Worm (Caenorhabditis elegans) whole organism, L4 larva: ENCODE data around the gene T11F9.10.
A peak's percentile ranks its signal among the peaks of the same experiment; 100 is the strongest.

Source experiments
- F37D6.2 ChIP-seq: sonication (generic microtip); optimal IDR thresholded peaks from 2 replicates; lab custom pipeline; 2016; ENCODE audit warnings: mild to moderate bottlenecking, missing genetic modification characterization, missing compliant biosample characterization
- F49E8.2 ChIP-seq: sonication (generic microtip); optimal IDR thresholded peaks from 2 replicates; lab custom pipeline; 2016; ENCODE audit warnings: missing compliant biosample characterization, mild to moderate bottlenecking, missing genetic modification characterization, borderline replicate concordance
- R02D3.7 ChIP-seq: fragments of 150-350 bp; sonication (generic microtip); optimal IDR thresholded peaks from 3 replicates; lab custom pipeline; 2014; ENCODE audit warnings: missing biosample characterization, missing genetic modification characterization
- Y105C5A.15 ChIP-seq: fragments of 200-800 bp; sonication (Bioruptor generic); IDR thresholded peaks from 2 replicates; pipeline ENCODE4 v1.3.6; 2022; ENCODE audit warnings: missing genetic modification characterization, missing compliant biosample characterization
- Y48G9A.11 ChIP-seq: fragments of 200-800 bp; sonication (Bioruptor generic); IDR thresholded peaks from 2 replicates; pipeline ENCODE4 v1.3.6; 2022; ENCODE audit warnings: missing genetic modification reagents, missing genetic modification characterization, missing compliant biosample characterization
- ZK546.5 ChIP-seq, 2 experiments: sonication (generic microtip); optimal IDR thresholded peaks; 2 replicates each; lab custom pipeline; 2017; ENCODE audit warnings: missing biosample characterization in 2 of 2, missing genetic modification characterization in 2 of 2
- aha-1 ChIP-seq: fragments of 150-350 bp; peaks from one replicate; lab custom pipeline; 2014; ENCODE audit warnings: missing biosample characterization, missing genetic modification characterization
- aly-2 ChIP-seq: sonication (generic microtip); optimal IDR thresholded peaks from 2 replicates; lab custom pipeline; 2018; ENCODE audit warnings: missing biosample characterization, missing genetic modification characterization
- attf-4 ChIP-seq: sonication (generic microtip); optimal IDR thresholded peaks from 3 replicates; lab custom pipeline; 2017; ENCODE audit warnings: missing biosample characterization, missing genetic modification characterization
- ceh-20 ChIP-seq: fragments of 200-800 bp; sonication (Bioruptor generic); IDR thresholded peaks from 2 replicates; pipeline ENCODE4 v1.3.6; 2022; ENCODE audit warnings: missing genetic modification reagents, missing genetic modification characterization, missing compliant biosample characterization
- ceh-28 ChIP-seq: fragments of 150-350 bp; optimal IDR thresholded peaks from 2 replicates; lab custom pipeline; 2014; ENCODE audit warnings: missing biosample characterization, missing genetic modification reagents, missing genetic modification characterization
- ceh-32 ChIP-seq: sonication (generic microtip); optimal IDR thresholded peaks from 2 replicates; lab custom pipeline; 2016; ENCODE audit warnings: mild to moderate bottlenecking, missing genetic modification characterization, missing compliant biosample characterization; ENCODE audit not compliant: poor library complexity
- ceh-82 ChIP-seq: sonication (generic microtip); optimal IDR thresholded peaks from 2 replicates; lab custom pipeline; 2017; ENCODE audit warnings: missing biosample characterization, missing genetic modification characterization
- daf-12 ChIP-seq: fragments of 150-350 bp; optimal IDR thresholded peaks from 2 replicates; lab custom pipeline; 2014; ENCODE audit warnings: missing biosample characterization, missing genetic modification reagents, missing genetic modification characterization
- dmd-6 ChIP-seq: fragments of 200-800 bp; sonication (Bioruptor generic); IDR thresholded peaks from 2 replicates; pipeline ENCODE4 v1.3.6; 2022; ENCODE audit warnings: missing genetic modification reagents, missing genetic modification characterization, missing compliant biosample characterization
- dmd-9 ChIP-seq: fragments of 200-800 bp; sonication (Bioruptor generic); IDR thresholded peaks from 2 replicates; pipeline ENCODE4 v1.3.6; 2022; ENCODE audit warnings: missing genetic modification reagents, missing genetic modification characterization, missing compliant biosample characterization
- dve-1 ChIP-seq: sonication (generic microtip); optimal IDR thresholded peaks from 2 replicates; lab custom pipeline; 2017; ENCODE audit warnings: antibody characterized with exemption, mild to moderate bottlenecking, missing genetic modification characterization, missing compliant biosample characterization; ENCODE audit not compliant: insufficient read depth
- hlh-11 ChIP-seq: fragments of 200-800 bp; sonication (Bioruptor generic); optimal IDR thresholded peaks from 2 replicates; lab custom pipeline; 2018; ENCODE audit warnings: mild to moderate bottlenecking, missing genetic modification characterization, missing compliant biosample characterization
- hmg-1.1 ChIP-seq: fragments of 200-800 bp; sonication (Bioruptor generic); IDR thresholded peaks from 2 replicates; pipeline ENCODE4 v1.3.6; 2022; ENCODE audit warnings: missing genetic modification reagents, missing genetic modification characterization, missing compliant biosample characterization
- lin-1 ChIP-seq: fragments of 200-800 bp; sonication (Bioruptor generic); IDR thresholded peaks from 2 replicates; pipeline ENCODE4 v1.3.6; 2022; ENCODE audit warnings: missing genetic modification reagents, missing genetic modification characterization, missing compliant biosample characterization
- lin-13 ChIP-seq: fragments of 150-350 bp; optimal IDR thresholded peaks from 2 replicates; lab custom pipeline; 2014; ENCODE audit warnings: missing biosample characterization, missing genetic modification reagents, missing genetic modification characterization
- lin-38 ChIP-seq: fragments of 200-800 bp; sonication (Bioruptor generic); IDR thresholded peaks from 2 replicates; pipeline ENCODE4 v1.3.6; 2022; ENCODE audit warnings: missing genetic modification reagents, missing genetic modification characterization, missing compliant biosample characterization
- lin-39 ChIP-seq: fragments of 150-350 bp; optimal IDR thresholded peaks from 2 replicates; lab custom pipeline; 2014; ENCODE audit warnings: missing biosample characterization, missing genetic modification reagents, missing genetic modification characterization
- madf-5 ChIP-seq, 2 experiments: fragments of 200-800 bp; sonication (Bioruptor generic); IDR thresholded peaks; 2 replicates each; pipeline ENCODE4 v1.3.6; 2022; ENCODE audit warnings: missing compliant biosample characterization in 2 of 2, missing genetic modification characterization in 2 of 2
- mxl-3 ChIP-seq: fragments of 200-800 bp; sonication (Bioruptor generic); optimal IDR thresholded peaks from 2 replicates; lab custom pipeline; 2018; ENCODE audit warnings: mild to moderate bottlenecking, missing genetic modification characterization, missing compliant biosample characterization
- nhr-10 ChIP-seq: fragments of 150-350 bp; optimal IDR thresholded peaks from 2 replicates; lab custom pipeline; 2014; ENCODE audit warnings: missing biosample characterization, missing genetic modification characterization
- nhr-11 ChIP-seq: fragments of 150-350 bp; optimal IDR thresholded peaks from 2 replicates; lab custom pipeline; 2014; ENCODE audit warnings: missing biosample characterization, missing genetic modification characterization
- nhr-237 ChIP-seq: sonication (generic microtip); optimal IDR thresholded peaks from 2 replicates; lab custom pipeline; 2017; ENCODE audit warnings: missing biosample characterization, missing genetic modification characterization
- nhr-28 ChIP-seq: fragments of 150-350 bp; optimal IDR thresholded peaks from 2 replicates; lab custom pipeline; 2014; ENCODE audit warnings: missing biosample characterization, missing genetic modification characterization
- pha-4 ChIP-seq, 2 experiments: fragments of 150-350 bp in 1 of 2; fragments of 200-800 bp in 1 of 2; sonication (Bioruptor generic) in 1 of 2; IDR thresholded peaks in 1 of 2; optimal IDR thresholded peaks in 1 of 2; 2 replicates each; pipeline versions ENCODE4 v1.3.6 to Lab custom; 2014 to 2022; ENCODE audit warnings: missing genetic modification characterization in 2 of 2, missing genetic modification reagents in 2 of 2, missing biosample characterization in 1 of 2, missing compliant biosample characterization in 1 of 2
- php-3 ChIP-seq: fragments of 200-800 bp; sonication (Bioruptor generic); IDR thresholded peaks from 2 replicates; pipeline ENCODE4 v1.3.6; 2022; ENCODE audit warnings: missing genetic modification reagents, missing genetic modification characterization, missing compliant biosample characterization
- rbr-2 ChIP-seq: sonication (generic microtip); optimal IDR thresholded peaks from 2 replicates; lab custom pipeline; 2016; ENCODE audit warnings: missing genotype, missing genetic modification characterization, missing compliant biosample characterization
- snpc-4 ChIP-seq: fragments of 150-350 bp; optimal IDR thresholded peaks from 2 replicates; lab custom pipeline; 2014; ENCODE audit warnings: missing biosample characterization, missing genetic modification characterization
- spr-3 ChIP-seq: fragments of 200-800 bp; sonication (Bioruptor generic); optimal IDR thresholded peaks from 2 replicates; lab custom pipeline; 2018; ENCODE audit warnings: mild to moderate bottlenecking, missing genetic modification characterization, missing compliant biosample characterization
- tag-97 ChIP-seq: fragments of 200-800 bp; sonication (Bioruptor generic); IDR thresholded peaks from 2 replicates; pipeline ENCODE4 v1.3.6; 2022; ENCODE audit warnings: missing genetic modification characterization, missing compliant biosample characterization
- unc-130 ChIP-seq: sonication (generic microtip); optimal IDR thresholded peaks from 2 replicates; lab custom pipeline; 2016; ENCODE audit warnings: missing genetic modification reagents, missing genetic modification characterization, missing compliant biosample characterization
- unc-62 ChIP-seq, 3 experiments: fragments of 150-350 bp in 1 of 3; sonication (generic microtip); optimal IDR thresholded peaks in 2 of 3; peaks in 1 of 3; 1 replicate in 1 of 3; 2 replicates in 2 of 3; lab custom pipeline; 2014 to 2017; ENCODE audit warnings: missing biosample characterization in 3 of 3, missing genetic modification characterization in 3 of 3, missing genetic modification reagents in 3 of 3, missing genotype in 1 of 3
- vab-7 ChIP-seq: fragments of 200-800 bp; sonication (Bioruptor generic); IDR thresholded peaks from 2 replicates; pipeline ENCODE4 v1.3.6; 2022; ENCODE audit warnings: missing genetic modification reagents, missing genetic modification characterization, missing compliant biosample characterization
- zip-2 ChIP-seq: fragments of 150-350 bp; optimal IDR thresholded peaks from 2 replicates; lab custom pipeline; 2014; ENCODE audit warnings: missing biosample characterization, missing genetic modification characterization

T11F9.10 gene

DNA sequence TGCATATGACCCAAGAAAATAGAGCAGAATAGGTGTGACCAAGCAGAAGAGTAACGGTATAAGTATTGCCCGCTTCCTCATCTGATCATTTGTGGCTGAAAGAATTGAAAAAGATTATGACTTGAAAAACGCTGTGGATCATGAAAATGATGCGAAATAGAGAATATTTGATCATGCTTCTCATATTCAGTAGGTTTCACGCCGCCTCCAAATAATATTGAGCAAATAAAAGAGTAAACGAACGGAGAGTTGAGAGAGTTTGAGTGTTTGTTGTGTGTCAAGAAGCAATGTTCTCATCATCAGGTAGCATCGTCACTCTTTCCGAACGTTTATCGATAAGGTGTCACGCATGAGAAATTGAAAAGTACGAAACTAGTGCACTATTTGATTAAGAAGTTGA, 9.5 kb downstream of the T11F9.10 start, which contains the start of gene htrl-1:
Gene htrl-1 (minus strand): TSS at position 101 of the 400 bp plus-strand sequence.
- TF ChIP-seq rbr-2 (no peak), ceh-32 (tag; lab: Kevin White, UChicago) (no peak), dmd-9 (no peak), F49E8.2 (no peak), attf-4 (tag; lab: Kevin White, UChicago) (no peak), ZK546.5 (tag; optimal IDR thresholded peaks at IDR 0.05; lab: Kevin White, UChicago) (no peak), ceh-28 (tag; lab: Kevin White, UChicago) (no peak), madf-5 (GFP tag; IDR thresholded peaks at IDR 0.05; lab: Robert Waterston, UW) (no peak), R02D3.7 (tag; lab: Kevin White, UChicago) (no peak), unc-130 (GFP tag; lab: Kevin White, UChicago) (no peak), php-3 (GFP tag; lab: Robert Waterston, UW) (no peak), lin-38 (GFP tag; lab: Robert Waterston, UW) (no peak), lin-39 (tag; lab: Kevin White, UChicago) (no peak), nhr-11 (tag; lab: Kevin White, UChicago) (no peak), Y105C5A.15 (GFP tag; lab: Robert Waterston, UW) (no peak)

DNA sequence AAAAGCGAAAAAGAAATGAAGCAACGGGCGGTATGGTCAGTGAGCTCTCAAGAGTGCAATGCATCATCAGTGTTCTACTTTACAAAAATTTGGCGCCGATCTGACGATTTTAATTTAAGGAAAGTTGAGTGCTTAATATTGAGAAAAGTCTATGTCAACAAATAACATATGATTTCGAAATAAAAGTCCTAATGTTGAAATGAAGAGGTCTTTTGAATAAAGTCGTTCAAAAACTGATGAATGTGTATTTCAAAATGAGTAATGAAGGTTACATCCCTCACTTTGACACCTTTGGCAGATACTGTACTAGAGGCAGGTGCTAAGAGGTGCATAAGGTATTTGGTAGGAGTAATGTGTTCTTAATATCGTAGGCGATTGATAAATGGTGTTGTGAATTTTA, 10.7 kb downstream of the T11F9.10 start:
- TF ChIP-seq lin-1 (GFP tag; lab: Robert Waterston, UW), result no peak
- TF ChIP-seq unc-62 (GFP tag; optimal IDR thresholded peaks at IDR 0.05 in 1 of 2; lab: Kevin White, UChicago), result peak in 1 of 2 experiments; percentile 92
- TF ChIP-seq unc-62 (tag; optimal IDR thresholded peaks at IDR 0.05; lab: Kevin White, UChicago), result no peak

DNA sequence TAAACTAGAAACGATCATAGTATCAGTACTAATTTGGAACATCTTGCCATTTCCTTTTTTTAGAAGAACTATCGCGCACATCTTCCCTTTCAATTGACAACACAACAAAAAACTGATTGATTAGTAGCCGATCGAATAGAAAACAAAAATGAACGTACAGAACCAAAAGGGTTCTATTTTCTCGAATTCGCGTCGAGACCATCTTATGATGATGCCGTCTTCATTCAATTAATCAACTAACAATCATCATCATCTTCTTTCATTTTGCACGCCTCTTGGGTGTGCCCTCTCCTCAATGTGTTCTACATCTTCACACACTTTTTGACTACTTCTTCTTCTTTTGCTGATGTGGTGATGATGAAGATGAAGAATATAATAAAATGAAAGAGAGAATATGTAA, 13.0 kb downstream of the T11F9.10 start:
- TF ChIP-seq F37D6.2 (tag; lab: Kevin White, UChicago) (no peak), unc-62 (GFP tag; optimal IDR thresholded peaks at IDR 0.05 in 1 of 2; lab: Kevin White, UChicago) (peak in 1 of 2 experiments; percentile 92), unc-62 (tag; optimal IDR thresholded peaks at IDR 0.05; lab: Kevin White, UChicago) (no peak), vab-7 (GFP tag; lab: Robert Waterston, UW) (no peak), aha-1 (tag; lab: Kevin White, UChicago) (no peak), nhr-10 (tag; lab: Kevin White, UChicago) (no peak), lin-13 (GFP tag; lab: Kevin White, UChicago) (no peak), aly-2 (tag; lab: Kevin White, UChicago) (no peak), spr-3 (GFP tag; lab: Kevin White, UChicago) (no peak), snpc-4 (tag; lab: Kevin White, UChicago) (no peak), nhr-28 (peak; percentile 22), mxl-3 (GFP tag; lab: Kevin White, UChicago) (peak; percentile 9), daf-12 (no peak), nhr-237 (no peak), Y48G9A.11 (GFP tag; lab: Robert Waterston, UW) (no peak)

DNA sequence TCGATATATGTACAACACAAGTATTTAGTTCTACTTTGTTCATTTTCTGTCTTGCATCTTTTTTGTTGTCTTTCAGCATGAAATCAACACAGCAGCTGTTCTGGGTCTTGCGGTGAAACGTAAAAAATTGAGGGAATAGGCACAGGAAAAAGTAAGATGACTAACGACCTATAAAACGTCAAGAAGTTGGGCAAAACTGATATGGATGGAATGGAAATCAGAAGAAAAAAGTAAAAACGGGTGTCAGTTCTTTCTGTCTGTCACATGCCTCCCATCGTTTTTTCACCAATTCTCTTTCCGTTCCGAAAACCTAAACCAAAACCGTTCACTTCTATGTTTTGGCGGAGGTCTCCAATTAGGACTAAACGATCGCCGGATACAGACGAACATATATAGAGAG, 14.2 kb downstream of the T11F9.10 start:
- TF ChIP-seq hlh-11 (tag; lab: Kevin White, UChicago) (peak; percentile 52), ceh-82 (tag; lab: Kevin White, UChicago) (no peak), pha-4 (GFP tag; IDR thresholded peaks at IDR 0.05; lab: Robert Waterston, UW) (no peak), pha-4 (tag; optimal IDR thresholded peaks at IDR 0.05; lab: Kevin White, UChicago) (no peak), spr-3 (GFP tag; lab: Kevin White, UChicago) (no peak), hmg-1.1 (GFP tag; lab: Robert Waterston, UW) (no peak), dve-1 (tag; lab: Kevin White, UChicago) (peak; percentile 18), nhr-28 (peak; percentile 44), zip-2 (tag; lab: Kevin White, UChicago) (no peak), attf-4 (tag; lab: Kevin White, UChicago) (no peak), dmd-6 (GFP tag; lab: Robert Waterston, UW) (peak; percentile 30), ceh-20 (GFP tag; lab: Robert Waterston, UW) (no peak), tag-97 (GFP tag; lab: Robert Waterston, UW) (no peak)
